Worm (Caenorhabditis elegans): Measurements from ENCODE around the gene srbc-83.

ce11 chrV:16292409-16292808 lies 4.8 kb upstream of the srbc-83 start, which contains the start of gene oac-5:
- TF ChIP-seq hpl-2 (GFP tag; optimal IDR thresholded peaks at IDR 0.05) (no peak), lin-13 (GFP tag; optimal IDR thresholded peaks at IDR 0.05) (no peak), nhr-11 (tag; optimal IDR thresholded peaks at IDR 0.05) (no peak), fos-1 (tag; optimal IDR thresholded peaks at IDR 0.05) (no peak), lsy-2 (tag; optimal IDR thresholded peaks at IDR 0.05) (no peak), lin-39 (tag; optimal IDR thresholded peaks at IDR 0.05) (no peak)
